Fruit fly (Drosophila melanogaster) whole organism, wandering third instar larva: Measurements from ENCODE around the gene CG11030.

Experiments
- Abd-B ChIP-seq: fragments of >200 bp; optimal IDR thresholded peaks from 2 replicates; lab custom pipeline; 2017; ENCODE audit warnings: missing biosample characterization, missing genetic modification characterization
- CG9705 ChIP-seq: fragments of 200-800 bp; sonication (Bioruptor generic); optimal IDR thresholded peaks from 2 replicates; lab custom pipeline; 2018; ENCODE audit warnings: missing biosample characterization, mild to moderate bottlenecking, missing genetic modification characterization
- CrebA ChIP-seq: fragments of 200-800 bp; sonication (Bioruptor generic); optimal IDR thresholded peaks from 2 replicates; lab custom pipeline; 2016; ENCODE audit warnings: missing biosample characterization, mild to moderate bottlenecking, missing genetic modification characterization, borderline replicate concordance
- Dfd ChIP-seq: fragments of >200 bp; optimal IDR thresholded peaks from 2 replicates; lab custom pipeline; 2017; ENCODE audit warnings: missing biosample characterization, missing genetic modification characterization
- Dif ChIP-seq: fragments of 200-275, 200-300 bp; sonication (Bioruptor generic); optimal IDR thresholded peaks from 2 replicates; lab custom pipeline; 2018; ENCODE audit warnings: missing biosample characterization, missing genetic modification characterization; ENCODE audit not compliant: partially characterized antibody
- Jra ChIP-seq: sonication (Bioruptor generic); optimal IDR thresholded peaks from 2 replicates; lab custom pipeline; 2016; ENCODE audit warnings: missing biosample characterization, missing genetic modification characterization
- Mio ChIP-seq: sonication (Bioruptor generic); optimal IDR thresholded peaks from 2 replicates; lab custom pipeline; 2016; ENCODE audit warnings: missing biosample characterization, missing genetic modification characterization
- Myc ChIP-seq: fragments of >200 bp; optimal IDR thresholded peaks from 2 replicates; lab custom pipeline; 2017
- OdsH ChIP-seq: fragments of 200-800 bp; sonication (Bioruptor generic); optimal IDR thresholded peaks from 2 replicates; lab custom pipeline; 2016; ENCODE audit warnings: missing biosample characterization, mild to moderate bottlenecking, missing genetic modification characterization
- Rel ChIP-seq, 2 experiments: fragments of 200-800 bp; sonication (Bioruptor generic) in 1 of 2; optimal IDR thresholded peaks; 2 replicates in 1 of 2; 3 replicates in 1 of 2; lab custom pipeline; 2016 to 2019; ENCODE audit warnings: mild to moderate bottlenecking in 2 of 2, missing biosample characterization in 2 of 2, missing genetic modification characterization in 2 of 2, moderate library complexity in 1 of 2
- Vsx2 ChIP-seq: fragments of 200-300, 225-300 bp; sonication (Bioruptor generic); optimal IDR thresholded peaks from 2 replicates; lab custom pipeline; 2018; ENCODE audit warnings: missing biosample characterization, missing genetic modification characterization; ENCODE audit not compliant: partially characterized antibody
- br ChIP-seq: fragments of 200-800 bp; sonication (Bioruptor generic); optimal IDR thresholded peaks from 2 replicates; lab custom pipeline; 2016; ENCODE audit warnings: missing biosample characterization, missing genetic modification characterization
- brk ChIP-seq: fragments of 200-800 bp; sonication (Bioruptor generic); optimal IDR thresholded peaks from 2 replicates; lab custom pipeline; 2016; ENCODE audit warnings: missing biosample characterization, mild to moderate bottlenecking, missing genetic modification characterization
- dl ChIP-seq, 2 experiments: fragments of 175-275, 200-275 bp in 1 of 2; fragments of 200-275 bp in 1 of 2; sonication (Bioruptor generic); optimal IDR thresholded peaks; lab custom pipeline; 2018; ENCODE audit warnings: mild to moderate bottlenecking in 2 of 2, missing biosample characterization in 2 of 2, missing genetic modification characterization in 2 of 2, moderate library complexity in 2 of 2; ENCODE audit not compliant: partially characterized antibody in 2 of 2, insufficient read depth in 1 of 2
- dmrt93B ChIP-seq: fragments of 200-800 bp; sonication (Bioruptor generic); optimal IDR thresholded peaks from 2 replicates; lab custom pipeline; 2018; ENCODE audit warnings: missing biosample characterization, mild to moderate bottlenecking, missing genetic modification characterization
- dsf ChIP-seq: sonication (Bioruptor generic); optimal IDR thresholded peaks from 2 replicates; lab custom pipeline; 2016; ENCODE audit warnings: missing biosample characterization, missing genetic modification characterization, borderline replicate concordance
- foxo ChIP-seq, 2 experiments: fragments of 200-800 bp; sonication (Bioruptor generic); optimal IDR thresholded peaks; 2 replicates in 1 of 2; 3 replicates in 1 of 2; lab custom pipeline; 2016 to 2017; ENCODE audit warnings: missing biosample characterization in 2 of 2, missing genetic modification characterization in 2 of 2
- fru ChIP-seq: fragments of 200-800 bp; sonication (Bioruptor generic); optimal IDR thresholded peaks from 3 replicates; lab custom pipeline; 2016; ENCODE audit warnings: missing biosample characterization, mild to moderate bottlenecking, missing genetic modification characterization
- h ChIP-seq: fragments of 200-800 bp; sonication (Bioruptor generic); optimal IDR thresholded peaks from 3 replicates; lab custom pipeline; 2016; ENCODE audit warnings: missing biosample characterization, mild to moderate bottlenecking, missing genetic modification characterization
- jim ChIP-seq: fragments of 175-275, 200-325 bp; sonication (Bioruptor generic); optimal IDR thresholded peaks from 2 replicates; lab custom pipeline; 2016; ENCODE audit warnings: missing biosample characterization, mild to moderate bottlenecking, missing genetic modification characterization
- lola ChIP-seq: fragments of >200 bp; optimal IDR thresholded peaks from 2 replicates; lab custom pipeline; 2017; ENCODE audit warnings: missing biosample characterization, missing genetic modification characterization
- pan ChIP-seq: fragments of >200 bp; optimal IDR thresholded peaks from 2 replicates; lab custom pipeline; 2017
- psq ChIP-seq: fragments of 200-800 bp; sonication (Bioruptor generic); optimal IDR thresholded peaks from 3 replicates; lab custom pipeline; 2017; ENCODE audit warnings: missing biosample characterization, mild to moderate bottlenecking, missing genetic modification characterization, moderate library complexity
- rgr ChIP-seq: fragments of 200-800 bp; sonication (Bioruptor generic); optimal IDR thresholded peaks from 3 replicates; lab custom pipeline; 2016; ENCODE audit warnings: missing biosample characterization, mild to moderate bottlenecking, missing genetic modification characterization
- sv ChIP-seq: fragments of 200-800 bp; sonication (Bioruptor generic); optimal IDR thresholded peaks from 3 replicates; lab custom pipeline; 2016; ENCODE audit warnings: missing biosample characterization, missing genetic modification characterization
- usp ChIP-seq: fragments of >200 bp; optimal IDR thresholded peaks from 2 replicates; lab custom pipeline; 2017; ENCODE audit warnings: missing biosample characterization, missing genetic modification characterization
- woc ChIP-seq: sonication (Bioruptor generic); optimal IDR thresholded peaks from 2 replicates; lab custom pipeline; 2016; ENCODE audit warnings: missing biosample characterization, mild to moderate bottlenecking, missing genetic modification characterization

Gene CG11030

dm6 chr2L:5720407-5721228 lies 3.8 kb upstream of the CG11030 start, which contains the start of the genes CG11149 and sip1 (continued):
- TF ChIP-seq dsf (GFP tag; lab: Kevin White, UChicago) (no peak), psq (no peak)

dm6 chr2L:5723859-5724475 lies 489 bp upstream of the CG11030 start:
- TF ChIP-seq rgr (GFP tag; lab: Kevin White, UChicago) (no peak), woc (no peak), Myc (lab: Kevin White, UChicago) (peak; percentile 17)

- TF ChIP-seq pan (lab: Kevin White, UChicago) (no peak), Vsx2 (GFP tag; lab: Kevin White, UChicago) (no peak), Dif (GFP tag; lab: Kevin White, UChicago) (no peak), brk (GFP tag; lab: Kevin White, UChicago) (no peak), dmrt93B (GFP tag; lab: Kevin White, UChicago) (no peak), sv (GFP tag; lab: Kevin White, UChicago) (no peak), jim (GFP tag; lab: Kevin White, UChicago) (no peak), usp (GFP tag; lab: Kevin White, UChicago) (no peak), dsf (GFP tag; lab: Kevin White, UChicago) (no peak)
These were observed 1.6 kb downstream of the CG11030 start for dm6 chr2L:5726049-5726448.

- no peak for TF ChIP-seq CG9705 (GFP tag; lab: Kevin White, UChicago)
- TF ChIP-seq Dif (GFP tag; lab: Kevin White, UChicago), result no peak
- TF ChIP-seq sv (GFP tag; lab: Kevin White, UChicago), result no peak
- no peak for TF ChIP-seq dl (GFP tag; optimal IDR thresholded peaks at IDR 0.05; lab: Kevin White, UChicago; ENCODE audit: insufficient read depth in 1 of 2, partially characterized antibody in 2 of 2)
- no peak for TF ChIP-seq br (GFP tag; lab: Kevin White, UChicago)
- no peak for TF ChIP-seq Abd-B (GFP tag; lab: Kevin White, UChicago)
- TF ChIP-seq dmrt93B (GFP tag; lab: Kevin White, UChicago), result no peak
- TF ChIP-seq Mio (GFP tag; lab: Kevin White, UChicago), result no peak
- no peak for TF ChIP-seq brk (GFP tag; lab: Kevin White, UChicago)
- no peak for TF ChIP-seq pan (lab: Kevin White, UChicago)
- TF ChIP-seq Dfd (GFP tag; lab: Kevin White, UChicago), result no peak
- TF ChIP-seq rgr (GFP tag; lab: Kevin White, UChicago), result no peak
- no peak for TF ChIP-seq h (GFP tag; lab: Kevin White, UChicago)
These were observed 4.3 kb downstream of the CG11030 start, which contains the start of gene CG14006 for dm6 chr2L:5728711-5729110. TSS of gene CG14006 (minus strand) at chr2L:5728811.

- TF ChIP-seq Dif (GFP tag; lab: Kevin White, UChicago) (no peak), br (GFP tag; lab: Kevin White, UChicago) (no peak), Mio (GFP tag; lab: Kevin White, UChicago) (no peak), foxo (GFP tag; optimal IDR thresholded peaks at IDR 0.05; lab: Kevin White, UChicago) (no peak), Abd-B (GFP tag; lab: Kevin White, UChicago) (no peak), OdsH (GFP tag; lab: Kevin White, UChicago) (no peak), dl (GFP tag; optimal IDR thresholded peaks at IDR 0.05; lab: Kevin White, UChicago; ENCODE audit: insufficient read depth in 1 of 2, partially characterized antibody in 2 of 2) (no peak), CrebA (GFP tag; lab: Kevin White, UChicago) (no peak), Rel (GFP tag; optimal IDR thresholded peaks at IDR 0.05; lab: Kevin White, UChicago) (no peak), Rel (tag; optimal IDR thresholded peaks at IDR 0.05; lab: Kevin White, UChicago) (no peak), lola (GFP tag; lab: Kevin White, UChicago) (no peak), Jra (GFP tag; lab: Kevin White, UChicago) (no peak), fru (GFP tag; lab: Kevin White, UChicago) (no peak)
- TF ChIP-seq, all 38 proteins: peak for 0
These were observed 6.0 kb downstream of the CG11030 start for dm6 chr2L:5730432-5730831.
